Fruit fly (Drosophila melanogaster): ENCODE data around the gene Pgant5.

Pgant5 gene

DNA sequence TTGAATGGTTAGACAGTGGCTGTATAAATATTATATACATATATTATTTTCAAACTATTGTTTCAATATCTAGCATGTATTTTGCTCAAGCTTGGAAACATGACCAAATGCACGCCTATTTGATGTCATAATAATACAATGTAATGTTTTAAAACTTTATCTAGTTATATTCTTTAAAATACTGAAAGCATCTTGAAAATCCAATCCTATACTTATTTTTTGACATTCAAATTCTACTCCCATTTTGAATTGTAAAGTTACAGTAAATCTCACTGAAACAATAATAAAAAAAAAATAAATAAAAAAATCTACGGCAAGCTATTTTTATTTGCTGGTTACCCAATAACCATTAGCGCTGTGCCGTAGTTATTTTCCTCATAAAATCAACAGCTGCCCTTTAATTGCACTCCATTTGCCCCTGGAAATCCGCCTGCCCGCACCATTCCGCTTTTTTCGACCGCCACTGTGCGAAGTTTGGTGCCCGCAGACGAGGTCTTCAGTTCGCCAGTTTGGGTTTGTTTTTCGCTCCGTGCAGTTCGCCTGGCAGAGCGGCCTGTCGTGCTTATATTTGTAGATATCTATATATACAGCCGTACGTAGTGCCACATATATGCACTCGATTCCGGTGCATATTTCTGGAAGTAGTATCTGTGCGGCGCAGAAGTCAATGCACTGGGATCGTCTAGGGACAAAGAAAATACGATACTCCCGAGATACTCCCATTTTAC, 48.3 kb downstream of the Pgant5 start (continued):
- TF ChIP-seq row (GFP tag; IDR thresholded peaks at IDR 0.05) (peak; percentile 71), CG32772 (GFP tag; IDR thresholded peaks at IDR 0.05) (peak; percentile 34; the same call in 1 of the 2 replicates), CG15269 (tag; optimal IDR thresholded peaks at IDR 0.05) (peak; percentile 72), h (optimal IDR thresholded peaks at IDR 0.05) (no peak), CG17802 (tag; optimal IDR thresholded peaks at IDR 0.05) (no peak), CG4404 (GFP tag; IDR thresholded peaks at IDR 0.05) (peak; percentile 27; the same call in 1 of the 2 replicates), fd3F (GFP tag; optimal IDR thresholded peaks at IDR 0.05) (peak; percentile 41), Hsf (GFP tag; optimal IDR thresholded peaks at IDR 0.05) (peak; percentile 27), zen2 (GFP tag; IDR thresholded peaks at IDR 0.05; ENCODE audit: partially characterized antibody) (no peak), B-H2 (GFP tag; optimal IDR thresholded peaks at IDR 0.05) (no peak), knrl (GFP tag; IDR thresholded peaks at IDR 0.05; ENCODE audit: partially characterized antibody) (no peak; the same call in 2 of the 3 replicates), CG34422 (GFP tag; IDR thresholded peaks at IDR 0.05) (peak; percentile 48; the same call in 2 of the 3 replicates), bsh (GFP tag; optimal IDR thresholded peaks at IDR 0.05) (peak; percentile 34), Spps (tag; optimal IDR thresholded peaks at IDR 0.05) (no peak), CG16815 (GFP tag; optimal IDR thresholded peaks at IDR 0.05) (peak; percentile 1), hkb (optimal IDR thresholded peaks at IDR 0.05) (no peak), hkb (GFP tag; IDR thresholded peaks at IDR 0.05) (peak; percentile 55), Dip2 (GFP tag; IDR thresholded peaks at IDR 0.05) (no peak), bowl (GFP tag; IDR thresholded peaks at IDR 0.05) (0 out of 2 replicates have a peak, but pooled peaks have one; percentile 45), C15 (GFP tag; IDR thresholded peaks at IDR 0.05) (0 out of 3 replicates have a peak, but pooled peaks have one; percentile 21), Sin3A (optimal IDR thresholded peaks at IDR 0.05) (no peak), CG14965 (GFP tag; optimal IDR thresholded peaks at IDR 0.05; ENCODE audit: borderline replicate concordance) (no peak), CG8765 (GFP tag; IDR thresholded peaks at IDR 0.05) (no peak), gfzf (GFP tag; optimal IDR thresholded peaks at IDR 0.05) (no peak), nerfin-1 (tag; optimal IDR thresholded peaks at IDR 0.05) (no peak), mirr (GFP tag; optimal IDR thresholded peaks at IDR 0.05) (peak; percentile 25), tup (GFP tag; optimal IDR thresholded peaks at IDR 0.05) (no peak), CG7745 (tag; optimal IDR thresholded peaks at IDR 0.05) (no peak), CG17359 (tag; optimal IDR thresholded peaks at IDR 0.05) (peak; percentile 46), Nf-YB (GFP tag; optimal IDR thresholded peaks at IDR 0.05) (peak; percentile 43), CG12236 (GFP tag; optimal IDR thresholded peaks at IDR 0.05) (peak; percentile 13), lov (optimal IDR thresholded peaks at IDR 0.05) (no peak), lov (GFP tag; IDR thresholded peaks at IDR 0.05) (no peak), NC2α (GFP tag; optimal IDR thresholded peaks at IDR 0.05) (no peak), amos (GFP tag; IDR thresholded peaks at IDR 0.05; ENCODE audit: partially characterized antibody) (no peak), Six4 (GFP tag; optimal IDR thresholded peaks at IDR 0.05) (no peak), CG3065 (GFP tag; optimal IDR thresholded peaks at IDR 0.05) (no peak), tx (GFP tag; optimal IDR thresholded peaks at IDR 0.05) (no peak), CG33213 (GFP tag; optimal IDR thresholded peaks at IDR 0.05) (peak; percentile 3), slbo (GFP tag; IDR thresholded peaks at IDR 0.05) (peak; percentile 69), CG4820 (GFP tag; optimal IDR thresholded peaks at IDR 0.05) (peak; percentile 10), CG8944 (GFP tag; optimal IDR thresholded peaks at IDR 0.05) (peak; percentile 53), CG17568 (GFP tag; optimal IDR thresholded peaks at IDR 0.05) (no peak), CG5953 (GFP tag; IDR thresholded peaks at IDR 0.05) (peak; percentile 49; the same call in 1 of the 2 replicates), Ssrp (tag; optimal IDR thresholded peaks at IDR 0.05) (peak; percentile 46), CG10565 (GFP tag; optimal IDR thresholded peaks at IDR 0.05) (no peak)
